Fruit fly (Drosophila melanogaster): ENCODE results near the gene CG31909.

The CG31909 gene

DNA sequence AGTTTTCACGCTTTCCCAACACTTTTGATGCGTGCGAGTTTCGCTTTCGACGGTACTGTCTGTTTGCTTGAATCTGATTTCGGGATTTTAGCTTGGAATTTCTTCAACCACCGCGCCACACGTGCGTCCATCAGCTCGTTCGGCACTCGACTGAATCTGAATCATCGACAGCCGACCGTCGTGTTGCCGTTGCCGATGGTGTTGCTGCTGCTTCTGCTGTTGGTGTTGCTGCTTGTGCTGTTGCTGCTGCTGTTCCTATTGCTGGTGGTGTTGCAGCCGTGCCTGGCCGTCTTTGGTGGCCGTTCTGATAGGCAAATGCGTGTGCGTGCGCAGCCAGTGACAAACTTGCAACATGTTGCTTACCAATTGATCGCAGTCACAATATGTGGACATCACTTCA is 19.7 kb downstream of the CG31909 start, which contains the start of gene Wnt4 (continued):
- no peak for TF ChIP-seq org-1 (GFP tag; optimal IDR thresholded peaks at IDR 0.05)
- TF ChIP-seq B-H2 (GFP tag; optimal IDR thresholded peaks at IDR 0.05): no peak
- TF ChIP-seq CG15514 (GFP tag; optimal IDR thresholded peaks at IDR 0.05): no peak
- no peak for TF ChIP-seq CG1647 (GFP tag; optimal IDR thresholded peaks at IDR 0.05)
- no peak for TF ChIP-seq Vsx1 (GFP tag; optimal IDR thresholded peaks at IDR 0.05)
- TF ChIP-seq CG11504 (tag; optimal IDR thresholded peaks at IDR 0.05): peak; percentile 100
- peak; percentile 26 for TF ChIP-seq CG2712 (tag; optimal IDR thresholded peaks at IDR 0.05)
- peak; percentile 25 for TF ChIP-seq CG2202 (tag; optimal IDR thresholded peaks at IDR 0.05)
- no peak; the same call in 1 of the 2 replicates for TF ChIP-seq CG13287 (GFP tag; IDR thresholded peaks at IDR 0.05; ENCODE audit: partially characterized antibody)
- TF ChIP-seq stc (GFP tag; IDR thresholded peaks at IDR 0.05): no peak; the same call in 1 of the 2 replicates
- TF ChIP-seq CG6254 (GFP tag; optimal IDR thresholded peaks at IDR 0.05): peak; percentile 10
- TF ChIP-seq Asciz (GFP tag; optimal IDR thresholded peaks at IDR 0.05): no peak
- no peak for TF ChIP-seq CG9609 (GFP tag; optimal IDR thresholded peaks at IDR 0.05)
- no peak for TF ChIP-seq HmgZ (tag; optimal IDR thresholded peaks at IDR 0.05)
- peak; percentile 25 for TF ChIP-seq CG33557 (GFP tag; optimal IDR thresholded peaks at IDR 0.05)
- 0 out of 2 replicates have a peak, but pooled peaks have one; percentile 9 for TF ChIP-seq CG6689 (GFP tag; IDR thresholded peaks at IDR 0.05)
- TF ChIP-seq Nf-YC (tag; optimal IDR thresholded peaks at IDR 0.05): peak; percentile 66
- no peak for TF ChIP-seq gcm2 (GFP tag; optimal IDR thresholded peaks at IDR 0.05)
- TF ChIP-seq Bteb2 (GFP tag; optimal IDR thresholded peaks at IDR 0.05): no peak
- no peak for TF ChIP-seq tgo (GFP tag; IDR thresholded peaks at IDR 0.05)
- TF ChIP-seq chif (GFP tag; optimal IDR thresholded peaks at IDR 0.05): no peak
- TF ChIP-seq lov (optimal IDR thresholded peaks at IDR 0.05): no peak
- TF ChIP-seq lov (GFP tag; IDR thresholded peaks at IDR 0.05): 0 out of 3 replicates have a peak, but pooled peaks have one; percentile 45
- no peak for TF ChIP-seq ATbp (GFP tag; optimal IDR thresholded peaks at IDR 0.05)
- peak; percentile 77 for TF ChIP-seq Blimp-1 (GFP tag; optimal IDR thresholded peaks at IDR 0.05)
- 0 out of 2 replicates have a peak, but pooled peaks have one; percentile 35 for TF ChIP-seq sim (GFP tag; IDR thresholded peaks at IDR 0.05)
- no peak for TF ChIP-seq CG17802 (tag; optimal IDR thresholded peaks at IDR 0.05)
- TF ChIP-seq CG11398 (GFP tag; optimal IDR thresholded peaks at IDR 0.05): no peak
- TF ChIP-seq CG14014 (GFP tag; IDR thresholded peaks at IDR 0.05): no peak
- TF ChIP-seq lab (GFP tag; optimal IDR thresholded peaks at IDR 0.05): peak; percentile 1
- TF ChIP-seq Adf1 (GFP tag; IDR thresholded peaks at IDR 0.05): peak; percentile 40; the same call in 1 of the 2 replicates
- TF ChIP-seq CG4707 (GFP tag; optimal IDR thresholded peaks at IDR 0.05): peak; percentile 16
- TF ChIP-seq CG14441 (GFP tag; IDR thresholded peaks at IDR 0.05): no peak
- TF ChIP-seq sens (GFP tag): peak; percentile 84
- TF ChIP-seq gce (GFP tag; IDR thresholded peaks at IDR 0.05): no peak
- TF ChIP-seq CG11247 (GFP tag; IDR thresholded peaks at IDR 0.05): no peak
- no peak for TF ChIP-seq Elba2 (GFP tag; optimal IDR thresholded peaks at IDR 0.05)
- peak; percentile 98 for TF ChIP-seq Deaf1 (tag; optimal IDR thresholded peaks at IDR 0.05)
- TF ChIP-seq disco-r (GFP tag; optimal IDR thresholded peaks at IDR 0.05): no peak
- TF ChIP-seq CG7963 (GFP tag; IDR thresholded peaks at IDR 0.05; ENCODE audit: partially characterized antibody): no peak
- TF ChIP-seq CG15011 (GFP tag; optimal IDR thresholded peaks at IDR 0.05): no peak
- TF ChIP-seq kay (GFP tag; optimal IDR thresholded peaks at IDR 0.05): peak; percentile 54
- TF ChIP-seq bab2 (GFP tag; optimal IDR thresholded peaks at IDR 0.05): no peak
- TF ChIP-seq gro (GFP tag; optimal IDR thresholded peaks at IDR 0.05): no peak
- peak; percentile 8 for TF ChIP-seq wek (GFP tag; optimal IDR thresholded peaks at IDR 0.05)
- peak; percentile 97 for TF ChIP-seq Jarid2 (GFP tag; optimal IDR thresholded peaks at IDR 0.05)
- peak; percentile 62; the same call in 1 of the 2 replicates for TF ChIP-seq vvl (GFP tag; IDR thresholded peaks at IDR 0.05)
